Fruit fly (Drosophila melanogaster): Measurements from ENCODE around the gene CG4291.

- TF ChIP-seq CG8478 (optimal IDR thresholded peaks at IDR 0.05) = no peak
- no peak for TF ChIP-seq CTCF (optimal IDR thresholded peaks at IDR 0.05)
Measured at dm6 chr2L:873724-874504, 21.4 kb upstream of the CG4291 start.

Data from S2 (cell line).